Fruit fly (Drosophila melanogaster) whole organism, embryonic: ENCODE results near the gene CG34307.
A peak's percentile ranks its signal among the peaks of the same experiment; 100 is the strongest.

Source experiments
- Ada2b ChIP-seq: fragments of 200-800 bp; sonication (Bioruptor generic); IDR thresholded peaks from 2 replicates; pipeline ENCODE4 v1.3.6; 2022; ENCODE audit warnings: missing biosample characterization, missing genetic modification characterization
- B-H1 ChIP-seq: fragments of 200-800 bp; sonication (Bioruptor generic); IDR thresholded peaks from 3 replicates; pipeline ENCODE4 v1.3.6; 2022; ENCODE audit warnings: missing biosample characterization, missing genetic modification characterization
- CG10267 ChIP-seq: fragments of 200-800 bp; sonication (Bioruptor generic); optimal IDR thresholded peaks from 2 replicates; lab custom pipeline; 2018; ENCODE audit warnings: missing biosample characterization, mild to moderate bottlenecking, missing genetic modification characterization, moderate library complexity
- CG10321 ChIP-seq: fragments of 200-800 bp; sonication (Bioruptor generic); IDR thresholded peaks from 2 replicates; pipeline ENCODE4 v1.3.6; 2022; ENCODE audit warnings: missing biosample characterization, missing genetic modification characterization
- CG10979 ChIP-seq: fragments of 200-800 bp; sonication (Bioruptor generic); optimal IDR thresholded peaks from 2 replicates; lab custom pipeline; 2018; ENCODE audit warnings: missing biosample characterization, mild to moderate bottlenecking, missing genetic modification characterization, moderate library complexity
- CG12659 ChIP-seq: fragments of 200-800 bp; sonication (Bioruptor generic); optimal IDR thresholded peaks from 3 replicates; lab custom pipeline; 2017; ENCODE audit warnings: mild to moderate bottlenecking, missing biosample characterization, missing genetic modification reagents, missing genetic modification characterization
- CG16779 ChIP-seq: fragments of 200-800 bp; sonication (Bioruptor generic); IDR thresholded peaks from 2 replicates; pipeline ENCODE4 v1.3.6; 2022; ENCODE audit warnings: missing biosample characterization, missing genetic modification characterization
- CG18476 ChIP-seq: fragments of 200-800 bp; sonication (Bioruptor generic); optimal IDR thresholded peaks from 2 replicates; lab custom pipeline; 2016; ENCODE audit warnings: missing biosample characterization, mild to moderate bottlenecking, missing genetic modification characterization
- CG32767 ChIP-seq: fragments of 200-800 bp; sonication (Bioruptor generic); IDR thresholded peaks from 2 replicates; pipeline ENCODE4 v1.3.6; 2022; ENCODE audit warnings: missing biosample characterization, missing genetic modification characterization
- CG3407 ChIP-seq: fragments of 200-800 bp; sonication (Bioruptor generic); optimal IDR thresholded peaks from 2 replicates; lab custom pipeline; 2018; ENCODE audit warnings: missing biosample characterization, mild to moderate bottlenecking, missing genetic modification characterization
- CG4617 ChIP-seq: fragments of 200-800 bp; sonication (Bioruptor generic); optimal IDR thresholded peaks from 3 replicates; lab custom pipeline; 2016; ENCODE audit warnings: missing biosample characterization, missing genetic modification characterization, borderline replicate concordance
- CG5953 ChIP-seq: fragments of 200-800 bp; sonication (Bioruptor generic); IDR thresholded peaks from 2 replicates; pipeline ENCODE4 v1.3.6; 2022; ENCODE audit warnings: missing biosample characterization, missing genetic modification characterization
- CG6813 ChIP-seq: fragments of 200-800 bp; sonication (Bioruptor generic); optimal IDR thresholded peaks from 2 replicates; lab custom pipeline; 2017; ENCODE audit warnings: missing biosample characterization, missing genetic modification characterization, mild to moderate bottlenecking, moderate library complexity, missing genetic modification reagents
- CG7271 ChIP-seq: fragments of 200-800 bp; sonication (Bioruptor generic); optimal IDR thresholded peaks from 2 replicates; lab custom pipeline; 2018; ENCODE audit warnings: missing biosample characterization, mild to moderate bottlenecking, missing genetic modification characterization, moderate library complexity
- CG8290 ChIP-seq, 3 experiments: fragments of 200-800 bp; sonication (Bioruptor generic); optimal IDR thresholded peaks; 2 replicates each; lab custom pipeline; 2016 to 2019; ENCODE audit warnings: missing biosample characterization in 3 of 3, missing genetic modification characterization in 3 of 3, mild to moderate bottlenecking in 2 of 3, moderate library complexity in 1 of 3
- CG8924 ChIP-seq: fragments of 200-800 bp; optimal IDR thresholded peaks from 3 replicates; lab custom pipeline; 2019; ENCODE audit warnings: missing biosample characterization, mild to moderate bottlenecking, missing genetic modification characterization, moderate library complexity
- CG9797 ChIP-seq: fragments of 200-800 bp; sonication (Bioruptor generic); optimal IDR thresholded peaks from 3 replicates; lab custom pipeline; 2018; ENCODE audit warnings: missing biosample characterization, mild to moderate bottlenecking, missing genetic modification characterization
- CG9876 ChIP-seq: fragments of 200-800 bp; sonication (Bioruptor generic); optimal IDR thresholded peaks from 2 replicates; lab custom pipeline; 2016; ENCODE audit warnings: missing biosample characterization, missing genetic modification characterization
- Camta ChIP-seq: fragments of 200-800 bp; sonication (Bioruptor generic); optimal IDR thresholded peaks from 2 replicates; lab custom pipeline; 2016; ENCODE audit warnings: missing biosample characterization, missing genetic modification characterization
- D19B ChIP-seq: fragments of 200-800 bp; sonication (Bioruptor generic); optimal IDR thresholded peaks from 2 replicates; lab custom pipeline; 2017; ENCODE audit warnings: missing biosample characterization, mild to moderate bottlenecking, missing genetic modification characterization
- Doc2 ChIP-seq: fragments of 200-800 bp; sonication (Bioruptor generic); IDR thresholded peaks from 2 replicates; pipeline ENCODE4 v1.3.6; 2022; ENCODE audit warnings: missing biosample characterization, missing genetic modification characterization
- E2f1 ChIP-seq: fragments of 200-800 bp; sonication (Bioruptor generic); IDR thresholded peaks from 2 replicates; pipeline ENCODE4 v1.3.6; 2022; ENCODE audit warnings: missing biosample characterization, missing genetic modification characterization
- Fer3 ChIP-seq: fragments of 200-800 bp; sonication (Bioruptor generic); optimal IDR thresholded peaks from 2 replicates; lab custom pipeline; 2018; ENCODE audit warnings: missing biosample characterization, mild to moderate bottlenecking, missing genetic modification characterization, moderate library complexity
- H15 ChIP-seq: fragments of 200-800 bp; sonication (Bioruptor generic); IDR thresholded peaks from 3 replicates; pipeline ENCODE4 v1.3.6; 2022; ENCODE audit warnings: missing biosample characterization, missing genetic modification characterization
- HmgD ChIP-seq: fragments of 200-800 bp; sonication (Bioruptor generic); optimal IDR thresholded peaks from 3 replicates; lab custom pipeline; 2016; ENCODE audit warnings: missing biosample characterization, missing genetic modification characterization
- Kr ChIP-seq: fragments of 200-800 bp; sonication (Bioruptor generic); optimal IDR thresholded peaks from 2 replicates; lab custom pipeline; 2017; ENCODE audit warnings: missing biosample characterization, mild to moderate bottlenecking, missing genetic modification characterization
- Lhr ChIP-seq: fragments of 200-800 bp; sonication (Bioruptor generic); optimal IDR thresholded peaks from 3 replicates; lab custom pipeline; 2017; ENCODE audit warnings: mild to moderate bottlenecking, missing biosample characterization, missing genetic modification reagents, missing genetic modification characterization
- MTF-1 ChIP-seq: fragments of 200-800 bp; sonication (Bioruptor generic); optimal IDR thresholded peaks from 2 replicates; lab custom pipeline; 2018; ENCODE audit warnings: missing biosample characterization, mild to moderate bottlenecking, missing genetic modification characterization, borderline replicate concordance
- Max ChIP-seq: fragments of 200-800 bp; sonication (Bioruptor generic); optimal IDR thresholded peaks from 2 replicates; lab custom pipeline; 2016; ENCODE audit warnings: missing biosample characterization, mild to moderate bottlenecking, missing genetic modification characterization
- Med ChIP-seq: fragments of 200-800 bp; sonication (Bioruptor generic); peaks from one replicate; lab custom pipeline; 2016; ENCODE audit warnings: missing biosample characterization, missing genetic modification characterization, mild to moderate bottlenecking, inconsistent platforms, moderate library complexity
- Mrtf ChIP-seq: fragments of 200-800 bp; sonication (Bioruptor generic); IDR thresholded peaks from 3 replicates; pipeline ENCODE4 v1.3.6; 2022; ENCODE audit warnings: missing biosample characterization, missing genetic modification characterization
- NK7.1 ChIP-seq: fragments of 200-800 bp; sonication (Bioruptor generic); optimal IDR thresholded peaks from 3 replicates; lab custom pipeline; 2016; ENCODE audit warnings: missing biosample characterization, missing genetic modification characterization
- Spps ChIP-seq: fragments of 200-800 bp; sonication (Bioruptor generic); optimal IDR thresholded peaks from 2 replicates; lab custom pipeline; 2018; ENCODE audit warnings: missing biosample characterization, mild to moderate bottlenecking, missing genetic modification characterization
- Tbp ChIP-seq: fragments of >200 bp; optimal IDR thresholded peaks from 2 replicates; lab custom pipeline; 2018; ENCODE audit warnings: missing biosample characterization, missing genetic modification characterization
- ash1 ChIP-seq: fragments of 200-800 bp; sonication (Bioruptor generic); optimal IDR thresholded peaks from 2 replicates; lab custom pipeline; 2018; ENCODE audit warnings: missing biosample characterization, mild to moderate bottlenecking, missing genetic modification characterization
- ems ChIP-seq: fragments of 200-800 bp; sonication (Bioruptor generic); optimal IDR thresholded peaks from 3 replicates; lab custom pipeline; 2016; ENCODE audit warnings: missing biosample characterization, missing genetic modification characterization
- ewg ChIP-seq: fragments of 200-800 bp; sonication (Bioruptor generic); optimal IDR thresholded peaks from 3 replicates; lab custom pipeline; 2017; ENCODE audit warnings: mild to moderate bottlenecking, missing biosample characterization, missing genetic modification reagents, missing genetic modification characterization
- fu2 ChIP-seq: fragments of 200-800 bp; sonication (Bioruptor generic); optimal IDR thresholded peaks from 2 replicates; lab custom pipeline; 2016; ENCODE audit warnings: missing biosample characterization, missing genetic modification characterization
- gcm ChIP-seq: fragments of 200-800 bp; sonication (Bioruptor generic); optimal IDR thresholded peaks from 2 replicates; lab custom pipeline; 2019; ENCODE audit warnings: missing biosample characterization, mild to moderate bottlenecking, missing genetic modification characterization, moderate library complexity
- gem ChIP-seq: fragments of 200-800 bp; sonication (Bioruptor generic); optimal IDR thresholded peaks from 2 replicates; lab custom pipeline; 2019; ENCODE audit warnings: missing biosample characterization, mild to moderate bottlenecking, missing genetic modification characterization, moderate library complexity
- lov ChIP-seq, 2 experiments: fragments of 200-800 bp in 1 of 2; fragments of >200 bp in 1 of 2; sonication (Bioruptor generic) in 1 of 2; IDR thresholded peaks in 1 of 2; optimal IDR thresholded peaks in 1 of 2; 2 replicates in 1 of 2; 3 replicates in 1 of 2; pipeline versions ENCODE4 v1.3.6 to Lab custom; 2017 to 2022; ENCODE audit warnings: missing biosample characterization in 1 of 2, missing genetic modification characterization in 1 of 2
- nau ChIP-seq: fragments of 200-800 bp; sonication (Bioruptor generic); optimal IDR thresholded peaks from 3 replicates; lab custom pipeline; 2017; ENCODE audit warnings: missing biosample characterization, mild to moderate bottlenecking, missing genetic modification characterization, missing genetic modification reagents
- p53 ChIP-seq: fragments of 200-800 bp; sonication (Bioruptor generic); optimal IDR thresholded peaks from 2 replicates; lab custom pipeline; 2016; ENCODE audit warnings: missing biosample characterization, missing genetic modification characterization
- ranshi ChIP-seq: fragments of 200-800 bp; sonication (Bioruptor generic); IDR thresholded peaks from 2 replicates; pipeline ENCODE4 v1.3.6; 2022; ENCODE audit warnings: missing biosample characterization, missing genetic modification characterization
- schlank ChIP-seq: fragments of 200-800 bp; sonication (Bioruptor generic); optimal IDR thresholded peaks from 2 replicates; lab custom pipeline; 2018; ENCODE audit warnings: missing biosample characterization, mild to moderate bottlenecking, missing genetic modification characterization
- sens ChIP-seq: fragments of 200-800 bp; sonication (Bioruptor generic); peaks from one replicate; lab custom pipeline; 2016; ENCODE audit warnings: missing biosample characterization, missing genetic modification characterization
- slbo ChIP-seq: fragments of 200-800 bp; sonication (Bioruptor generic); IDR thresholded peaks from 2 replicates; pipeline ENCODE4 v1.3.6; 2022; ENCODE audit warnings: missing biosample characterization, missing genetic modification characterization
- slou ChIP-seq: fragments of 200-800 bp; sonication (Bioruptor generic); optimal IDR thresholded peaks from 3 replicates; lab custom pipeline; 2016; ENCODE audit warnings: missing biosample characterization, missing genetic modification characterization
- tin ChIP-seq: fragments of 200-800 bp; sonication (Bioruptor generic); optimal IDR thresholded peaks from 3 replicates; lab custom pipeline; 2016; ENCODE audit warnings: missing biosample characterization, missing genetic modification characterization

The CG34307 gene

DNA sequence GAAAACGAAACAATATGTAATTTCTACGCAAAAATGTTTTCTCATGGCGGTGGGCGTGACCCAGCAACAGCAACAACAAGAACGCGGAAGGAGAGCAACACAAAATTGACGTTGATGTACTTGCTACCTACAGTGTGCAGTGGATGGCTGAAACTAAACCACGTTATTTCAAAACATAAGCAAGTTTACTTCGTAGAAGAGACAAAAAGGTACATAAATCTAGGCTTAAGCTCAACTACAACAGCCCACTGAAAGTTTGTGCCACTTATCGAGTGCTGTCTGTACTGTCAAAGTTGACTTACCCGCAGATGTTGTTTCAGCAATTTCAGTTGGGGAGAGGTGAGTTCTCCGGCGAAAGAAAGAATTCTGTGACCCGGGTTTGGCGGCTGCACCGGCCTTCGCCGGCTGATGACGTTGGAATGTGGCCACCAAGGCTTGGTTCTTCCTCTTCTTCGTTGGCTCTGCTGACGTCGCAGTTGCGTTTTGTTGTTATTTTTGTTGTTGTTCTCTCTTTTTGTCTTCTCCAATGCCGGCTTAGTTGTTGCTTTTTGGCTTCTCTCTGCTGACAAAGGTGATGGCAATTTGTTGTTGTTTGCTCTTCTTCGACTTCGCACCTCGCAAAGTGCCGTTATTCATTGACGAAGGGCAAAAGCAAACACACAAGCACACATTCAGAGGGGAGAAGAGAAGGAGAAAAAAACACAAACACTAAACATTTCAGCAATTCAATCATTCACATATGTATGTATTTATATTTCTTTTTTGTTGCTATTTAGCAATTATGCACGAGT is 49.9 kb downstream of the CG34307 start (continued):
- TF ChIP-seq Lhr (GFP tag; lab: Kevin White, UChicago) (no peak), CG9876 (GFP tag; lab: Kevin White, UChicago) (no peak), schlank (tag; lab: Kevin White, UChicago) (no peak), lov (optimal IDR thresholded peaks at IDR 0.05; lab: Kevin White, UChicago) (no peak), lov (GFP tag; IDR thresholded peaks at IDR 0.05; lab: Robert Waterston, UW) (no peak), slou (GFP tag; lab: Kevin White, UChicago) (no peak), ewg (GFP tag; lab: Kevin White, UChicago) (no peak), gem (tag; lab: Kevin White, UChicago) (peak; percentile 37), ranshi (GFP tag; lab: Robert Waterston, UW) (peak; percentile 62; the same call in 1 of the 2 replicates), Ada2b (GFP tag; lab: Robert Waterston, UW) (0 out of 2 replicates have a peak, but pooled peaks have one; percentile 17), CG16779 (GFP tag; lab: Robert Waterston, UW) (no peak), gcm (no peak), nau (GFP tag; lab: Kevin White, UChicago) (no peak), CG8290 (GFP tag; optimal IDR thresholded peaks at IDR 0.05; lab: Kevin White, UChicago) (no peak), CG8290 (tag; optimal IDR thresholded peaks at IDR 0.05; lab: Kevin White, UChicago) (peak in 1 of 2 experiments; percentile 73), CG18476 (GFP tag; lab: Kevin White, UChicago) (no peak), D19B (no peak), CG4617 (GFP tag; lab: Kevin White, UChicago) (no peak), CG12659 (GFP tag; lab: Kevin White, UChicago) (no peak), Max (GFP tag; lab: Kevin White, UChicago) (no peak), Tbp (no peak), CG10321 (no peak), CG5953 (no peak), CG10979 (tag; lab: Kevin White, UChicago) (no peak), fu2 (no peak), HmgD (GFP tag; lab: Kevin White, UChicago) (no peak), B-H1 (no peak), sens (peak; percentile 57), Spps (no peak), Doc2 (GFP tag; lab: Robert Waterston, UW) (no peak), ash1 (GFP tag; lab: Kevin White, UChicago) (no peak), CG7271 (tag; lab: Kevin White, UChicago) (no peak), MTF-1 (GFP tag; lab: Kevin White, UChicago) (no peak), CG32767 (GFP tag; lab: Robert Waterston, UW) (0 out of 2 replicates have a peak, but pooled peaks have one; percentile 25), CG9797 (no peak), CG10267 (tag; lab: Kevin White, UChicago) (no peak), NK7.1 (GFP tag; lab: Kevin White, UChicago) (no peak), slbo (GFP tag; lab: Robert Waterston, UW) (peak; percentile 59), tin (GFP tag; lab: Kevin White, UChicago) (no peak), Fer3 (tag; lab: Kevin White, UChicago) (no peak), Med (no peak), E2f1 (GFP tag; lab: Robert Waterston, UW) (peak; percentile 42; the same call in 1 of the 2 replicates), Camta (GFP tag; lab: Kevin White, UChicago) (no peak), p53 (GFP tag; lab: Kevin White, UChicago) (no peak), CG8924 (tag; lab: Kevin White, UChicago) (no peak), Mrtf (GFP tag; lab: Robert Waterston, UW) (0 out of 3 replicates have a peak, but pooled peaks have one; percentile 33), CG3407 (no peak), ems (GFP tag; lab: Kevin White, UChicago) (peak; percentile 25), H15 (GFP tag; lab: Robert Waterston, UW) (no peak), Kr (no peak), CG6813 (GFP tag; lab: Kevin White, UChicago) (no peak)
